Worm (Caenorhabditis elegans): Measurements from ENCODE around the gene pmk-3.

ce11 chrIV:8096375-8096774 is 42.6 kb upstream of the pmk-3 start:
- TF ChIP-seq snpc-4 (tag; optimal IDR thresholded peaks at IDR 0.05) (no peak), zag-1 (tag; optimal IDR thresholded peaks at IDR 0.05) (no peak), fos-1 (tag; optimal IDR thresholded peaks at IDR 0.05) (no peak), dpl-1 (GFP tag; optimal IDR thresholded peaks at IDR 0.05) (no peak), hlh-17 (GFP tag; optimal IDR thresholded peaks at IDR 0.05; ENCODE audit: borderline replicate concordance) (no peak), ces-1 (GFP tag; optimal IDR thresholded peaks at IDR 0.05) (no peak)

Data from whole organism, L1 larva.